Worm (Caenorhabditis elegans): ENCODE data around the gene ant-1.1.

Gene ant-1.1

ce11 chrIII:13427817-13428216, 35.1 kb upstream of the ant-1.1 start:
- TF ChIP-seq unc-62 (GFP tag; optimal IDR thresholded peaks at IDR 0.05) (no peak), fkh-4 (tag; optimal IDR thresholded peaks at IDR 0.05; ENCODE audit: borderline replicate concordance) (no peak), mep-1 (tag; optimal IDR thresholded peaks at IDR 0.05) (no peak), nhr-84 (tag; optimal IDR thresholded peaks at IDR 0.05) (no peak), ceh-8 (GFP tag; optimal IDR thresholded peaks at IDR 0.05) (no peak), zag-1 (tag; optimal IDR thresholded peaks at IDR 0.05) (no peak), ets-5 (GFP tag; IDR thresholded peaks at IDR 0.05) (no peak), mab-9 (GFP tag; IDR thresholded peaks at IDR 0.05) (no peak), irx-1 (tag; optimal IDR thresholded peaks at IDR 0.05) (no peak), nhr-77 (tag; optimal IDR thresholded peaks at IDR 0.05) (no peak), sox-4 (tag; optimal IDR thresholded peaks at IDR 0.05) (no peak), pax-3 (tag; optimal IDR thresholded peaks at IDR 0.05) (no peak), tlp-1 (tag; optimal IDR thresholded peaks at IDR 0.05) (no peak)

DNA sequence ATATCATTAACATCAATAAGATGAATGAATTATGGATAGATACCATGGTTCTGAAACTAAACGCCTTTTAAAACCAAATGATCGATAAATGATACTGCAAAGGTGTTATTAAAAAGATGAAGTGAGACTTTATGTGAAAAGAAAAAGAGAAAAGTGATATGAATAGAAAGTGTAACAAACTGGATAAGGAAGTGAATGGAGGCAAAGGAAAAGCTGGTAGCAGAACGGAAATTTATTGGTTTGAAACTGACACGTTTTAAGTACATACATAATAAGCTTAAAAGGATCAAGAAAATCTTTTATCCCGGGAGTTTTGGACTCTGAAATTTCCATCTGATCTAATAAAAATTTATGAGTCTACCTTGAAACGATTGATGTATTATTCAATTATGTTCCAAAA, 33.3 kb upstream of the ant-1.1 start, which contains the start of gene bli-5:
TSS of gene bli-5 (minus strand) at position 101 of the 400 bp plus-strand sequence.
- TF ChIP-seq blmp-1 (tag; optimal IDR thresholded peaks at IDR 0.05) (no peak), unc-62 (GFP tag; optimal IDR thresholded peaks at IDR 0.05) (no peak), lsy-2 (tag; optimal IDR thresholded peaks at IDR 0.05) (no peak), tlp-1 (tag; optimal IDR thresholded peaks at IDR 0.05) (no peak), C16A3.4 (tag; optimal IDR thresholded peaks at IDR 0.05) (no peak)

DNA sequence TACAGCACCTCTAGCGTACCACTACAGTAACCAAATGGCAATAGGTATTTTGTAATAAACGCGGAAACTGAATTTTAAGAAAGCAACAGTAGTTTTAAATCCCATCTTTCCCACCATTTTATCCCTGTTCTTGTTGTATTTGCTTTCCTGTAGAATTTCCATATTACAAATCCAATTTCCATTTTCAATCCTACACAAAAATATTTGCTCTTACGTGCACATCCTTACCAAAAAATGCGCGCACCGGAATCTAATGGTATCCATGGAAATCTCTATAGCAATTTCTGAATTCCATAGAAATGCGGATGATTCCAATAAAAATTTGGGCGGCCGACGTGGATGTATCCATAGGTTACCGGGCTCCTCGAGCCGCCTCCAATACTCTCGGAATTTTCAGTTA, 32.8 kb upstream of the ant-1.1 start, which contains the start of gene trf-1:
TSS of gene trf-1 (plus strand) at position 301 of the 400 bp plus-strand sequence.
- TF ChIP-seq mep-1 (tag; optimal IDR thresholded peaks at IDR 0.05) = no peak
- TF ChIP-seq lin-14 (GFP tag; optimal IDR thresholded peaks at IDR 0.05) = no peak
- TF ChIP-seq C04F5.9 (tag; optimal IDR thresholded peaks at IDR 0.05) = no peak
- no peak for TF ChIP-seq jun-1 (tag; optimal IDR thresholded peaks at IDR 0.05)
- TF ChIP-seq nhr-84 (tag; optimal IDR thresholded peaks at IDR 0.05) = no peak

DNA sequence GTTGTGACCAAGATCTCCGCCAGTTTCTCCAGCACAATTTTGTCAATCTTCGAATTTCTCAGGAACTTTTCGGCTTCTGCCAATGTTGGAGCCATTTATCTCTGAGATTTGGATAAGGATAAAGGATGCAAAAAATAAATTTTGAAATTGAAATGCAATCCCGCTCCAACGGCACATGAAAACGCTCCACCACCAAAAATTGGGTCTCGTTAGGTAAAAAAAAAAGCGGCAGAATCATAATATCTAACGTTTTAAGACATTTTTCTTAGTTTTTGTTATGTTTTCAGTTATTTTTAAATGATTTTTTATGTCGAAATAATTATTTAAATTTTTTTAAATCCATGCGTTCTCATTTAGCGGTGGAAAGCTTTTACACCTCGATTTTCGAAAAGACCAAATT, 28.6 kb upstream of the ant-1.1 start, which contains the start of gene F45G2.7:
TSS of gene F45G2.7 (minus strand) at position 101 of the 400 bp plus-strand sequence.
- TF ChIP-seq blmp-1 (tag; optimal IDR thresholded peaks at IDR 0.05) = no peak
- TF ChIP-seq nhr-47 (tag; optimal IDR thresholded peaks at IDR 0.05) = no peak
- no peak for TF ChIP-seq nhr-90 (tag; optimal IDR thresholded peaks at IDR 0.05; ENCODE audit: poor library complexity)
- no peak for TF ChIP-seq mab-9 (GFP tag; IDR thresholded peaks at IDR 0.05)
- TF ChIP-seq zag-1 (tag; optimal IDR thresholded peaks at IDR 0.05) = no peak

DNA sequence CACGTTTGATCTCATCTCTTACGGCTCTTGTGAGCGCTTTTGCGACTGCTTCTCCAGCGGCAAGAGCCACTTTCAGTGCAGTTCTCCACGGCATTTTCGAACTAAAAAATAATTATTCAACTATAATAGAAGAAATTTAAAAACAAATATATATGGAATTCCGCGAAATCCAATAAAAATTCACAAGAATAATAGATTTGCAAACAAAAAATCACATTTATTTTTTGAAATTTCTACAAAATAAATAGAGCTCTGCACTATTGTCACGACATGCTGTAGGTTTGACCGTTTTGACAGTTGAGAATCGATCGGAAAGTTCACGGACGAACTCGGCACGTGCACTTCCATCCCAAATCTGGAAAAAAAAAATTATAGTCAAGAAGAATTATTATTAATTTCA, 27.4 kb upstream of the ant-1.1 start, which contains the start of gene F45G2.8:
TSS of gene F45G2.8 (minus strand) at position 101 of the 400 bp plus-strand sequence.
- TF ChIP-seq hlh-4 (tag; optimal IDR thresholded peaks at IDR 0.05) (no peak), nhr-71 (tag; optimal IDR thresholded peaks at IDR 0.05) (no peak), grh-1 (GFP tag; IDR thresholded peaks at IDR 0.05) (no peak), nhr-85 (tag) (no peak), rnt-1 (tag; optimal IDR thresholded peaks at IDR 0.05) (no peak), hlh-17 (GFP tag; optimal IDR thresholded peaks at IDR 0.05; ENCODE audit: borderline replicate concordance) (no peak), egl-27 (tag; optimal IDR thresholded peaks at IDR 0.05) (no peak), tlp-1 (tag; optimal IDR thresholded peaks at IDR 0.05) (no peak), sptf-1 (tag; optimal IDR thresholded peaks at IDR 0.05) (no peak), C16A3.4 (tag; optimal IDR thresholded peaks at IDR 0.05) (no peak), nhr-47 (tag; optimal IDR thresholded peaks at IDR 0.05) (no peak), alr-1 (tag; optimal IDR thresholded peaks at IDR 0.05; ENCODE audit: borderline replicate concordance) (no peak)

DNA sequence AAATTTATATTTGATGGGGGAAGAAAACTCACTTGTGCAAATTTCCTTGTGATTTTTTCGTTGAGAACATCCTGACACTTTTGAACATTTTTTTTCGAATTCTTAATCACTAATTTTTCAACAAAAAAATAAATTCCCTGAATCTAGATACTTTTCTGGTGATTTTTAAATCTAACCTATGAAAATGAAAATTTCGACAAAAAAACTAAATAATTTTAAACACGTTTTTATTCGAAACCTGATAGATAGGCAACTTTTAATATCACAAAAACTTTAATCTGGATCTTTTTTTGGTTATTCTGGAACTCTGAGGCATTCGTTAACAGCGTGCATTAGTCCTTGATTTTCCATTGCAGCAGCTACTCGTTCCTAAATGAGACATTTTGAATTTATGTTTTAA, 26.1 kb upstream of the ant-1.1 start, which contains the start of gene F45G2.9:
TSS of gene F45G2.9 (minus strand) at position 101 of the 400 bp plus-strand sequence.
- TF ChIP-seq skn-1 (tag; optimal IDR thresholded peaks at IDR 0.05) = no peak
- no peak for TF ChIP-seq nhr-47 (tag; optimal IDR thresholded peaks at IDR 0.05)
